Worm (Caenorhabditis elegans): Measurements from ENCODE around the gene C07A12.2.

- no peak for TF ChIP-seq snpc-4 (tag; optimal IDR thresholded peaks at IDR 0.05)
- TF ChIP-seq R02D3.7 (tag; optimal IDR thresholded peaks at IDR 0.05): no peak
- no peak for TF ChIP-seq nhr-11 (tag; optimal IDR thresholded peaks at IDR 0.05)
- no peak for TF ChIP-seq mab-5 (tag; optimal IDR thresholded peaks at IDR 0.05)
- no peak for TF ChIP-seq ama-1 (optimal IDR thresholded peaks at IDR 0.05)
- TF ChIP-seq skn-1 (tag; optimal IDR thresholded peaks at IDR 0.05): no peak
- no peak for TF ChIP-seq unc-39 (tag; optimal IDR thresholded peaks at IDR 0.05)
- no peak for TF ChIP-seq ztf-11 (tag; optimal IDR thresholded peaks at IDR 0.05)
- no peak for TF ChIP-seq blmp-1 (tag; optimal IDR thresholded peaks at IDR 0.05; ENCODE audit: insufficient read depth)
- TF ChIP-seq lin-39 (tag; optimal IDR thresholded peaks at IDR 0.05): no peak
- TF ChIP-seq egl-27 (tag; optimal IDR thresholded peaks at IDR 0.05): no peak
- no peak for TF ChIP-seq peb-1 (tag; optimal IDR thresholded peaks at IDR 0.05)
Measured at ce11 chrX:4521837-4522816, 22.5 kb upstream of the C07A12.2 start, which contains the start of gene C07A12.7.
